Worm (Caenorhabditis elegans) whole organism, midembryonic: Measurements from ENCODE around the gene fbxa-210.

Experiments used
- T22C8.4 ChIP-seq: fragments of 200-800 bp; sonication (Bioruptor generic); IDR thresholded peaks from 2 replicates; pipeline ENCODE4 v1.3.6; 2022; ENCODE audit warnings: missing genetic modification characterization, missing compliant biosample characterization
- cog-1 ChIP-seq: sonication (generic microtip); optimal IDR thresholded peaks from 2 replicates; lab custom pipeline; 2016; ENCODE audit warnings: missing genetic modification characterization, missing compliant biosample characterization
- flt-1 ChIP-seq: fragments of 200-800 bp; sonication (Bioruptor generic); IDR thresholded peaks from 2 replicates; pipeline ENCODE4 v1.3.6; 2022; ENCODE audit warnings: missing genetic modification characterization, missing compliant biosample characterization
- klf-2 ChIP-seq: fragments of 200-800 bp; sonication (Bioruptor generic); conservative IDR thresholded peaks from 2 replicates; pipeline ENCODE4 v1.3.6; 2022; ENCODE audit warnings: missing genetic modification reagents, missing genetic modification characterization, missing compliant biosample characterization
- med-1 ChIP-seq: sonication (generic microtip); optimal IDR thresholded peaks from 2 replicates; lab custom pipeline; 2017; ENCODE audit warnings: missing genetic modification characterization, mild to moderate bottlenecking, missing compliant biosample characterization, antibody characterized with exemption, missing genetic modification reagents; ENCODE audit not compliant: insufficient read depth
- tab-1 ChIP-seq: fragments of 200-800 bp; sonication (Bioruptor generic); IDR thresholded peaks from 2 replicates; pipeline ENCODE4 v1.3.6; 2022; ENCODE audit warnings: missing genetic modification characterization, missing compliant biosample characterization
- ztf-23 ChIP-seq: fragments of 200-800 bp; sonication (Bioruptor generic); IDR thresholded peaks from 2 replicates; pipeline ENCODE4 v1.3.6; 2022; ENCODE audit warnings: missing genetic modification reagents, missing genetic modification characterization, missing compliant biosample characterization
- ztf-29 ChIP-seq: fragments of 200-800 bp; sonication (Bioruptor generic); IDR thresholded peaks from 2 replicates; pipeline ENCODE4 v1.3.6; 2022; ENCODE audit warnings: missing genetic modification reagents, missing genetic modification characterization, missing compliant biosample characterization

- TF ChIP-seq flt-1 (no peak), ztf-29 (GFP tag; lab: Robert Waterston, UW) (no peak), cog-1 (tag; lab: Kevin White, UChicago) (no peak), ztf-23 (GFP tag; lab: Robert Waterston, UW) (no peak), med-1 (GFP tag; lab: Kevin White, UChicago) (no peak), klf-2 (no peak), tab-1 (no peak), T22C8.4 (no peak)
Measured at ce11 chrV:18106055-18106454, 19.1 kb upstream of the fbxa-210 start.
